Worm (Caenorhabditis elegans): Measurements from ENCODE around the gene nhr-132.

Gene nhr-132

ce11 chrV:576918-577317 is 42.7 kb downstream of the nhr-132 start:
- TF ChIP-seq lin-13 (tag; optimal IDR thresholded peaks at IDR 0.05) (no peak), mab-5 (tag; optimal IDR thresholded peaks at IDR 0.05) (no peak), flh-1 (GFP tag; optimal IDR thresholded peaks at IDR 0.05) (no peak), hlh-1 (tag; optimal IDR thresholded peaks at IDR 0.05) (no peak), nhr-76 (tag; optimal IDR thresholded peaks at IDR 0.05) (no peak), nhr-2 (tag; optimal IDR thresholded peaks at IDR 0.05) (no peak), lsy-2 (tag; optimal IDR thresholded peaks at IDR 0.05) (no peak), nhr-28 (tag; optimal IDR thresholded peaks at IDR 0.05) (no peak), drap-1 (GFP tag; optimal IDR thresholded peaks at IDR 0.05) (no peak), elt-1 (tag; optimal IDR thresholded peaks at IDR 0.05; ENCODE audit: borderline replicate concordance, insufficient read depth) (no peak), unc-62 (GFP tag; optimal IDR thresholded peaks at IDR 0.05) (no peak)

- no peak for TF ChIP-seq ceh-83 (GFP tag; optimal IDR thresholded peaks at IDR 0.05)
- TF ChIP-seq lin-13 (tag; optimal IDR thresholded peaks at IDR 0.05) = no peak
- TF ChIP-seq nhr-76 (tag; optimal IDR thresholded peaks at IDR 0.05) = no peak
- no peak for TF ChIP-seq mep-1 (tag; optimal IDR thresholded peaks at IDR 0.05)
- TF ChIP-seq snpc-4 (tag; optimal IDR thresholded peaks at IDR 0.05) = no peak
- TF ChIP-seq flh-1 (GFP tag; optimal IDR thresholded peaks at IDR 0.05) = no peak
- TF ChIP-seq ceh-39 (tag; optimal IDR thresholded peaks at IDR 0.05) = no peak
- TF ChIP-seq sem-2 (GFP tag; optimal IDR thresholded peaks at IDR 0.05) = no peak
- TF ChIP-seq ztf-11 (tag; optimal IDR thresholded peaks at IDR 0.05) = no peak
- no peak for TF ChIP-seq hlh-1 (tag; optimal IDR thresholded peaks at IDR 0.05)
- TF ChIP-seq ham-2 (GFP tag; optimal IDR thresholded peaks at IDR 0.05) = no peak
- TF ChIP-seq sptf-1 (tag; optimal IDR thresholded peaks at IDR 0.05) = no peak
- TF ChIP-seq nhr-237 (tag; optimal IDR thresholded peaks at IDR 0.05) = no peak
- no peak for TF ChIP-seq elt-3 (tag; optimal IDR thresholded peaks at IDR 0.05)
- no peak for TF ChIP-seq zip-8 (tag; optimal IDR thresholded peaks at IDR 0.05)
Observed at ce11 chrV:578977-579376, 44.7 kb downstream of the nhr-132 start, which contains the start of gene K06H6.4. TSS of gene K06H6.4 (plus strand) at chrV:579277.

ce11 chrV:581616-582015 is 47.4 kb downstream of the nhr-132 start, which contains the start of gene nstp-7:
TSS of gene nstp-7 (plus strand) at chrV:581916.
- no peak for TF ChIP-seq sptf-1 (tag; optimal IDR thresholded peaks at IDR 0.05)
- no peak for TF ChIP-seq ztf-11 (tag; optimal IDR thresholded peaks at IDR 0.05)
- no peak for TF ChIP-seq lsy-2 (tag; optimal IDR thresholded peaks at IDR 0.05)
- TF ChIP-seq elt-3 (tag; optimal IDR thresholded peaks at IDR 0.05) = no peak
- no peak for TF ChIP-seq mep-1 (tag; optimal IDR thresholded peaks at IDR 0.05)
- no peak for TF ChIP-seq unc-120 (tag; optimal IDR thresholded peaks at IDR 0.05; ENCODE audit: poor library complexity, severe bottlenecking)
- TF ChIP-seq tbx-8 (GFP tag; optimal IDR thresholded peaks at IDR 0.05) = no peak
- TF ChIP-seq elt-1 (tag; optimal IDR thresholded peaks at IDR 0.05; ENCODE audit: borderline replicate concordance, insufficient read depth) = no peak
- no peak for TF ChIP-seq lin-13 (tag; optimal IDR thresholded peaks at IDR 0.05)

ce11 chrV:585472-585871 is 51.2 kb downstream of the nhr-132 start, which contains the start of gene K06H6.2:
TSS of gene K06H6.2 (plus strand) at chrV:585772.
- TF ChIP-seq elt-1 (tag; optimal IDR thresholded peaks at IDR 0.05; ENCODE audit: borderline replicate concordance, insufficient read depth) (peak; percentile 72), ceh-83 (GFP tag; optimal IDR thresholded peaks at IDR 0.05) (no peak)
